Fruit fly (Drosophila melanogaster) whole organism, adult: ENCODE results near the gene CG13086.

ENCODE experiments used
- CG11617 ChIP-seq: fragments of 200-800 bp; sonication (Bioruptor generic); optimal IDR thresholded peaks from 2 replicates; lab custom pipeline; 2017; ENCODE audit warnings: mild to moderate bottlenecking, missing biosample characterization, missing genetic modification reagents, missing genetic modification characterization
- CG12768 ChIP-seq: fragments of 200-800 bp; sonication (Bioruptor generic); optimal IDR thresholded peaks from 2 replicates; lab custom pipeline; 2017; ENCODE audit warnings: missing biosample characterization, missing genetic modification characterization, mild to moderate bottlenecking, moderate library complexity, missing genetic modification reagents
- CG14711 ChIP-seq: fragments of 200-800 bp; sonication (Bioruptor generic); optimal IDR thresholded peaks from 2 replicates; lab custom pipeline; 2018; ENCODE audit warnings: missing biosample characterization, mild to moderate bottlenecking, missing genetic modification characterization, moderate library complexity
- CG1620 ChIP-seq: fragments of 200-800 bp; sonication (Bioruptor generic); optimal IDR thresholded peaks from 2 replicates; lab custom pipeline; 2016; ENCODE audit warnings: missing biosample characterization, missing genetic modification characterization
- CG33017 ChIP-seq: fragments of 200-800 bp; sonication (Bioruptor generic); optimal IDR thresholded peaks from 2 replicates; lab custom pipeline; 2018; ENCODE audit warnings: missing biosample characterization, mild to moderate bottlenecking, missing genetic modification characterization, moderate library complexity
- CG5204 ChIP-seq: fragments of 200-800 bp; sonication (Bioruptor generic); optimal IDR thresholded peaks from 2 replicates; lab custom pipeline; 2016; ENCODE audit warnings: missing biosample characterization, missing genetic modification characterization
- CG7045 ChIP-seq: fragments of 200-800 bp; sonication (Bioruptor generic); optimal IDR thresholded peaks from 2 replicates; lab custom pipeline; 2017; ENCODE audit warnings: missing biosample characterization, mild to moderate bottlenecking, missing genetic modification characterization
- CG7101 ChIP-seq: fragments of 200-800 bp; sonication (Bioruptor generic); optimal IDR thresholded peaks from 2 replicates; lab custom pipeline; 2018; ENCODE audit warnings: missing biosample characterization, mild to moderate bottlenecking, missing genetic modification characterization, moderate library complexity
- Clk ChIP-seq: fragments of 200-800 bp; sonication (Bioruptor generic); optimal IDR thresholded peaks from 2 replicates; lab custom pipeline; 2017; ENCODE audit warnings: missing biosample characterization, missing genetic modification characterization
- Crg-1 ChIP-seq: fragments of 200-800 bp; sonication (Bioruptor generic); optimal IDR thresholded peaks from 2 replicates; lab custom pipeline; 2016; ENCODE audit warnings: missing biosample characterization, missing genetic modification characterization
- Hr96 ChIP-seq: fragments of 200-800 bp; sonication (Bioruptor generic); optimal IDR thresholded peaks from 2 replicates; lab custom pipeline; 2016; ENCODE audit warnings: missing biosample characterization, missing genetic modification characterization
- Mnt ChIP-seq: fragments of 200-800 bp; sonication (Bioruptor generic); optimal IDR thresholded peaks from 2 replicates; lab custom pipeline; 2016; ENCODE audit warnings: missing biosample characterization, mild to moderate bottlenecking, missing genetic modification characterization
- bab1 ChIP-seq: fragments of 200-800 bp; sonication (Bioruptor generic); optimal IDR thresholded peaks from 3 replicates; lab custom pipeline; 2019; ENCODE audit warnings: missing biosample characterization, mild to moderate bottlenecking, missing genetic modification characterization, moderate library complexity
- cic ChIP-seq: fragments of 200-800 bp; sonication (Bioruptor generic); optimal IDR thresholded peaks from 2 replicates; lab custom pipeline; 2017; ENCODE audit warnings: missing biosample characterization, mild to moderate bottlenecking, missing genetic modification characterization, moderate library complexity
- cnc ChIP-seq, 2 experiments: fragments of >200 bp; optimal IDR thresholded peaks; 2 replicates each; lab custom pipeline; 2017
- kay ChIP-seq: fragments of 200-800 bp; sonication (Bioruptor generic); peaks from one replicate; lab custom pipeline; 2016; ENCODE audit warnings: missing biosample characterization, missing genetic modification characterization, borderline replicate concordance
- ovo ChIP-seq: fragments of 200-800 bp; sonication (Bioruptor generic); optimal IDR thresholded peaks from 2 replicates; lab custom pipeline; 2016; ENCODE audit warnings: missing biosample characterization, missing genetic modification characterization
- pad ChIP-seq: fragments of 200-800 bp; sonication (Bioruptor generic); optimal IDR thresholded peaks from 3 replicates; lab custom pipeline; 2017; ENCODE audit warnings: missing biosample characterization, missing genetic modification characterization, mild to moderate bottlenecking, moderate library complexity, missing genetic modification reagents
- tj ChIP-seq: fragments of 200-800 bp; sonication (Bioruptor generic); optimal IDR thresholded peaks from 3 replicates; lab custom pipeline; 2017; ENCODE audit warnings: missing biosample characterization, mild to moderate bottlenecking, missing genetic modification characterization, moderate library complexity
- toe ChIP-seq: fragments of 200-800 bp; sonication (Bioruptor generic); optimal IDR thresholded peaks from 2 replicates; lab custom pipeline; 2016; ENCODE audit warnings: missing biosample characterization, missing genetic modification characterization

Gene CG13086

dm6 chr2L:19364075-19364474 lies at the start of gene CG13086:
CG13086 (plus strand) TSS chr2L:19364375.
- TF ChIP-seq pad (GFP tag; lab: Kevin White, UChicago) (no peak), ovo (GFP tag; lab: Kevin White, UChicago) (no peak), CG5204 (GFP tag; lab: Kevin White, UChicago) (no peak), CG12768 (no peak), bab1 (GFP tag; lab: Kevin White, UChicago) (no peak), Crg-1 (GFP tag; lab: Kevin White, UChicago) (no peak), toe (GFP tag; lab: Kevin White, UChicago) (no peak), cic (GFP tag; lab: Kevin White, UChicago) (no peak), Hr96 (GFP tag; lab: Kevin White, UChicago) (no peak), CG11617 (no peak), Mnt (GFP tag; lab: Kevin White, UChicago) (no peak), kay (no peak), CG1620 (GFP tag; lab: Kevin White, UChicago) (no peak), tj (GFP tag; lab: Kevin White, UChicago) (no peak), Clk (no peak), CG7101 (tag; lab: Kevin White, UChicago) (no peak), CG7045 (no peak), CG33017 (tag; lab: Kevin White, UChicago) (no peak)

- TF ChIP-seq Hr96 (GFP tag; lab: Kevin White, UChicago) (no peak), Clk (no peak), kay (no peak), CG1620 (GFP tag; lab: Kevin White, UChicago) (no peak), ovo (GFP tag; lab: Kevin White, UChicago) (no peak), cnc (optimal IDR thresholded peaks at IDR 0.05; lab: Kevin White, UChicago) (no peak), Crg-1 (GFP tag; lab: Kevin White, UChicago) (no peak), CG7045 (no peak), tj (GFP tag; lab: Kevin White, UChicago) (no peak), CG11617 (no peak), CG14711 (tag; lab: Kevin White, UChicago) (no peak), Mnt (GFP tag; lab: Kevin White, UChicago) (no peak), bab1 (GFP tag; lab: Kevin White, UChicago) (no peak), CG33017 (tag; lab: Kevin White, UChicago) (no peak), CG5204 (GFP tag; lab: Kevin White, UChicago) (no peak), CG7101 (tag; lab: Kevin White, UChicago) (no peak), cic (GFP tag; lab: Kevin White, UChicago) (no peak), CG12768 (no peak)
These were observed 49.6 kb upstream of the CG13086 start for dm6 chr2L:19314589-19314988.

dm6 chr2L:19317778-19318177 lies 46.4 kb upstream of the CG13086 start:
- TF ChIP-seq toe (GFP tag; lab: Kevin White, UChicago) (no peak), CG7045 (no peak), CG33017 (tag; lab: Kevin White, UChicago) (no peak), ovo (GFP tag; lab: Kevin White, UChicago) (no peak), Mnt (GFP tag; lab: Kevin White, UChicago) (no peak), CG1620 (GFP tag; lab: Kevin White, UChicago) (no peak), pad (GFP tag; lab: Kevin White, UChicago) (no peak), Clk (no peak), cnc (optimal IDR thresholded peaks at IDR 0.05; lab: Kevin White, UChicago) (no peak)

dm6 chr2L:19319334-19319733 lies 44.8 kb upstream of the CG13086 start:
- TF ChIP-seq Hr96 (GFP tag; lab: Kevin White, UChicago) (no peak), Crg-1 (GFP tag; lab: Kevin White, UChicago) (no peak), cnc (optimal IDR thresholded peaks at IDR 0.05; lab: Kevin White, UChicago) (no peak), tj (GFP tag; lab: Kevin White, UChicago) (no peak), CG12768 (no peak), pad (GFP tag; lab: Kevin White, UChicago) (no peak), Clk (no peak)

- TF ChIP-seq CG14711 (tag; lab: Kevin White, UChicago) (no peak), bab1 (GFP tag; lab: Kevin White, UChicago) (no peak), CG12768 (no peak), CG5204 (GFP tag; lab: Kevin White, UChicago) (no peak), kay (no peak), CG7045 (no peak), Mnt (GFP tag; lab: Kevin White, UChicago) (no peak), cic (GFP tag; lab: Kevin White, UChicago) (no peak), CG1620 (GFP tag; lab: Kevin White, UChicago) (no peak), CG33017 (tag; lab: Kevin White, UChicago) (no peak), ovo (GFP tag; lab: Kevin White, UChicago) (no peak), Hr96 (GFP tag; lab: Kevin White, UChicago) (no peak)
These were observed 43.2 kb upstream of the CG13086 start for dm6 chr2L:19320787-19321593.

dm6 chr2L:19322744-19323143 lies 41.4 kb upstream of the CG13086 start:
- TF ChIP-seq bab1 (GFP tag; lab: Kevin White, UChicago) (no peak), cnc (optimal IDR thresholded peaks at IDR 0.05; lab: Kevin White, UChicago) (no peak), Hr96 (GFP tag; lab: Kevin White, UChicago) (no peak)
